Worm (Caenorhabditis elegans): Measurements from ENCODE around the gene rme-1.
A peak's percentile ranks its signal among the peaks of the same experiment; 100 is the strongest.

- TF ChIP-seq flt-1 (GFP tag; IDR thresholded peaks at IDR 0.05) = no peak
- no peak for TF ChIP-seq ets-7 (tag; optimal IDR thresholded peaks at IDR 0.05)
- TF ChIP-seq pes-1 (GFP tag; IDR thresholded peaks at IDR 0.05) = no peak
- no peak for TF ChIP-seq hmbx-1 (tag; optimal IDR thresholded peaks at IDR 0.05)
- TF ChIP-seq ama-1 (optimal IDR thresholded peaks at IDR 0.05) = no peak
- 0 out of 2 replicates have a peak, but pooled peaks have one; percentile 32 for TF ChIP-seq scrt-1 (GFP tag; IDR thresholded peaks at IDR 0.05)
- no peak for TF ChIP-seq tbx-37 (GFP tag; conservative IDR thresholded peaks at IDR 0.05)
- TF ChIP-seq tbx-11 (GFP tag; IDR thresholded peaks at IDR 0.05) = no peak
- TF ChIP-seq F13C5.2 (tag; optimal IDR thresholded peaks at IDR 0.05) = no peak
- TF ChIP-seq hmg-4 (GFP tag; optimal IDR thresholded peaks at IDR 0.05) = no peak
Observed at ce11 chrV:6222171-6222733, 13.6 kb downstream of the rme-1 start.
